Worm (Caenorhabditis elegans) whole organism, L3 larva: ENCODE measurements around the gene col-104.

Experiments
- R02D3.7 ChIP-seq: fragments of 150-350 bp; optimal IDR thresholded peaks from 2 replicates; lab custom pipeline; 2014; ENCODE audit warnings: missing biosample characterization, missing genetic modification characterization
- aly-2 ChIP-seq: fragments of 150-350 bp; optimal IDR thresholded peaks from 2 replicates; lab custom pipeline; 2014; ENCODE audit warnings: missing biosample characterization, missing genetic modification characterization
- ama-1 ChIP-seq: fragments of 150-350 bp; optimal IDR thresholded peaks from 2 replicates; lab custom pipeline; 2018
- ceh-16 ChIP-seq: sonication (generic microtip); optimal IDR thresholded peaks from 2 replicates; lab custom pipeline; 2017; ENCODE audit warnings: missing biosample characterization, missing genetic modification characterization
- ceh-82 ChIP-seq: fragments of 150-350 bp; optimal IDR thresholded peaks from 2 replicates; lab custom pipeline; 2014; ENCODE audit warnings: missing biosample characterization, missing genetic modification characterization
- ceh-9 ChIP-seq: sonication (generic microtip); optimal IDR thresholded peaks from 2 replicates; lab custom pipeline; 2018; ENCODE audit warnings: missing biosample characterization, missing genetic modification characterization
- daf-12 ChIP-seq: fragments of 150-350 bp; optimal IDR thresholded peaks from 2 replicates; lab custom pipeline; 2014; ENCODE audit warnings: missing biosample characterization, missing genetic modification reagents, missing genetic modification characterization
- egl-27 ChIP-seq: sonication (generic microtip); optimal IDR thresholded peaks from 4 replicates; lab custom pipeline; 2017; ENCODE audit warnings: missing biosample characterization, missing genetic modification reagents, missing genetic modification characterization
- egl-5 ChIP-seq: fragments of 150-350 bp; optimal IDR thresholded peaks from 2 replicates; lab custom pipeline; 2017; ENCODE audit warnings: missing biosample characterization, missing genetic modification reagents, missing genetic modification characterization, inconsistent platforms
- elt-1 ChIP-seq: fragments of 150-350 bp; optimal IDR thresholded peaks from 2 replicates; lab custom pipeline; 2014; ENCODE audit warnings: missing biosample characterization, missing genetic modification characterization
- elt-2 ChIP-seq: sonication (generic microtip); optimal IDR thresholded peaks from 2 replicates; lab custom pipeline; 2016; ENCODE audit warnings: missing genetic modification reagents, mild to moderate bottlenecking, missing genetic modification characterization, missing compliant biosample characterization
- eor-1 ChIP-seq, 2 experiments: fragments of 150-350 bp; optimal IDR thresholded peaks; 2 replicates each; lab custom pipeline; 2014 to 2018; ENCODE audit warnings: missing biosample characterization in 2 of 2, missing genetic modification characterization in 2 of 2
- hmg-11 ChIP-seq: sonication (generic microtip); optimal IDR thresholded peaks from 2 replicates; lab custom pipeline; 2016; ENCODE audit warnings: missing genetic modification characterization, missing compliant biosample characterization
- jun-1 ChIP-seq: fragments of 150-350 bp; optimal IDR thresholded peaks from 2 replicates; lab custom pipeline; 2014; ENCODE audit warnings: missing biosample characterization, missing genetic modification reagents, missing genetic modification characterization
- lin-15B ChIP-seq: fragments of 150-350 bp; optimal IDR thresholded peaks from 2 replicates; lab custom pipeline; 2014; ENCODE audit warnings: missing biosample characterization, missing genetic modification characterization
- lin-39 ChIP-seq: fragments of 150-350 bp; optimal IDR thresholded peaks from 2 replicates; lab custom pipeline; 2018; ENCODE audit warnings: missing biosample characterization, missing genetic modification reagents, missing genetic modification characterization
- lsy-12 ChIP-seq: sonication (generic microtip); optimal IDR thresholded peaks from 2 replicates; lab custom pipeline; 2016; ENCODE audit warnings: mild to moderate bottlenecking, missing genetic modification characterization, missing compliant biosample characterization
- mml-1 ChIP-seq: fragments of 150-350 bp; sonication (generic microtip); optimal IDR thresholded peaks from 3 replicates; lab custom pipeline; 2014; ENCODE audit warnings: missing biosample characterization, missing genetic modification characterization
- nfya-1 ChIP-seq: sonication (generic microtip); optimal IDR thresholded peaks from 2 replicates; lab custom pipeline; 2017; ENCODE audit warnings: missing genetic modification characterization, mild to moderate bottlenecking, missing compliant biosample characterization, antibody characterized with exemption, moderate library complexity; ENCODE audit not compliant: insufficient read depth
- nhr-11 ChIP-seq: fragments of 150-350 bp; optimal IDR thresholded peaks from 2 replicates; lab custom pipeline; 2014; ENCODE audit warnings: missing biosample characterization, missing genetic modification characterization
- nhr-12 ChIP-seq: fragments of 150-350 bp; optimal IDR thresholded peaks from 2 replicates; lab custom pipeline; 2014; ENCODE audit warnings: missing biosample characterization, missing genetic modification characterization
- nhr-23 ChIP-seq: fragments of 150-350 bp; optimal IDR thresholded peaks from 2 replicates; lab custom pipeline; 2014; ENCODE audit warnings: missing biosample characterization, missing genetic modification reagents, missing genetic modification characterization
- nhr-237 ChIP-seq: fragments of 150-350 bp; optimal IDR thresholded peaks from 2 replicates; lab custom pipeline; 2014; ENCODE audit warnings: missing biosample characterization, missing genetic modification characterization
- nhr-25 ChIP-seq: sonication (generic microtip); optimal IDR thresholded peaks from 2 replicates; lab custom pipeline; 2017; ENCODE audit warnings: missing biosample characterization, missing genetic modification characterization
- nhr-28 ChIP-seq: fragments of 150-350 bp; optimal IDR thresholded peaks from 2 replicates; lab custom pipeline; 2014; ENCODE audit warnings: missing biosample characterization, missing genetic modification characterization
- nhr-67 ChIP-seq: fragments of 150-350 bp; optimal IDR thresholded peaks from 2 replicates; lab custom pipeline; 2014; ENCODE audit warnings: missing biosample characterization, missing genetic modification characterization
- nhr-77 ChIP-seq: fragments of 150-350 bp; optimal IDR thresholded peaks from 2 replicates; lab custom pipeline; 2014; ENCODE audit warnings: missing biosample characterization, missing genetic modification characterization
- pha-4 ChIP-seq: fragments of 150-350 bp; optimal IDR thresholded peaks from 2 replicates; lab custom pipeline; 2014; ENCODE audit warnings: missing biosample characterization, missing genetic modification reagents, missing genetic modification characterization
- pqm-1 ChIP-seq: fragments of 150-350 bp; optimal IDR thresholded peaks from 2 replicates; lab custom pipeline; 2017; ENCODE audit warnings: missing biosample characterization, missing genetic modification characterization, inconsistent platforms
- snpc-4 ChIP-seq: fragments of 150-350 bp; optimal IDR thresholded peaks from 2 replicates; lab custom pipeline; 2014; ENCODE audit warnings: missing biosample characterization, missing genetic modification characterization
- unc-39 ChIP-seq: sonication (generic microtip); optimal IDR thresholded peaks from 4 replicates; lab custom pipeline; 2017; ENCODE audit warnings: missing biosample characterization, missing genetic modification characterization
- unc-62 ChIP-seq: fragments of 150-350 bp; sonication (generic microtip); optimal IDR thresholded peaks from 4 replicates; lab custom pipeline; 2014; ENCODE audit warnings: missing biosample characterization, missing genetic modification reagents, missing genetic modification characterization
- zag-1 ChIP-seq: fragments of 150-350 bp; optimal IDR thresholded peaks from 2 replicates; lab custom pipeline; 2014; ENCODE audit warnings: missing biosample characterization, missing genetic modification characterization
- ztf-11 ChIP-seq: fragments of 150-350 bp; optimal IDR thresholded peaks from 2 replicates; lab custom pipeline; 2014; ENCODE audit warnings: missing biosample characterization, missing genetic modification characterization
- ztf-4 ChIP-seq: fragments of 150-350 bp; optimal IDR thresholded peaks from 2 replicates; lab custom pipeline; 2014; ENCODE audit warnings: missing biosample characterization, missing genetic modification characterization

The col-104 gene

DNA sequence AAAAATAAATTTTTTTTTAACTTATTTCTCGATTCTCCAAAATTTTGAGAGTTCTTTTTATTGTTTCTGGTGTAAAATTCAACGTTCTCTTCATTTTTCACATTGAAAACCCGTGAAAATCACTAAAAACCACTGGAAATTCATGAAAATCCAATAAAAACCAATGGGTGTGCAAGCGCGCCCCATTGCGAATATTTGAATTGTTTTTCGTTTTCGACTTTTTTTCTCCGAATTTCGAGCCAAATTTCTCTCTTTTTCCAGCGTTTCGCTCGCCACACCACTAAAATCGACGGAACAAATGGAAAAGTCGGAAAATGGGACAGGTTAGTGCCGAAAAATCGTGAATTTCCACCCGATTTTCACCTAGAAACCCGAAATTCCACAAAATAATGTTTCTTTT is 44.8 kb downstream of the col-104 start:
- TF ChIP-seq lin-15B (tag; lab: Kevin White, UChicago): peak; percentile 66
- no peak for TF ChIP-seq nhr-28 (tag; lab: Kevin White, UChicago)
- TF ChIP-seq pha-4 (tag; lab: Kevin White, UChicago): peak; percentile 35

DNA sequence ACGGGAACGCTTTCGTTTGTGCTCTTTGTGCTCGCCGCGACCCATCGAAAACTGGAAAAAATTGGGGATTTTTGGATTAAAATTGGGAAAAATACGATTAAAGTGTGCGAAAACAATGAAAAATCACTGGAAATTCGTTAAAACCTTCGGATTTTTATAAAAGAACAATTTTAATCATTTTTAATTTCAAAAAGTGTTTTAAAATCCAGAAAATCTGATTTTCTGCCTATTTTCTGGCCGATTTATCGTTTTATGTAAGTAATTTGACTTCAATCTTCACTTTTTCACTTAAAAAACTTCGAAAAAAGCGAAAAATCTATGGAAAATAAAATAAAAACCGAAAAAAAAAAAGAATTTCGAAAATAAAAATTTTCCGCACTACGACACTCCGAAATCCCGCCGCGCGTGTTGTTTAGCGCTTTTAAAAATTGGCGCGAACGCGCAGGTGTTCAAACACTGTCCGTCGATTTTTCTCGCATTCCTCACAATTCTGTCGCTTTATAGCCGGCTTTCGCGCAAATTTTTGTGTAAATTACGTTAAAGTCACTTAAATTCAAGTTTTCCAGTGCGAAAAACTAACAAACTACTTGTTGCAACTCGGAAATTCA is 45.4 kb downstream of the col-104 start, which contains the start of the genes ddx-46 and F53H1.4:
Gene ddx-46 (minus strand): TSS at position 51 of the 608 bp plus-strand sequence.
Gene F53H1.4 (plus strand): TSS at position 567 of the 608 bp plus-strand sequence.
- TF ChIP-seq ceh-16 (tag; lab: Kevin White, UChicago) (no peak), ceh-82 (no peak), ztf-11 (tag; lab: Kevin White, UChicago) (no peak), elt-2 (tag; lab: Kevin White, UChicago) (no peak), ztf-4 (no peak), R02D3.7 (tag; lab: Kevin White, UChicago) (no peak), unc-62 (GFP tag; lab: Kevin White, UChicago) (no peak), nhr-67 (tag; lab: Kevin White, UChicago) (no peak), jun-1 (tag; lab: Kevin White, UChicago) (no peak), hmg-11 (tag; lab: Kevin White, UChicago) (peak; percentile 43), egl-27 (tag; lab: Kevin White, UChicago) (no peak), nhr-25 (no peak), ceh-9 (tag; lab: Kevin White, UChicago) (no peak), eor-1 (tag; optimal IDR thresholded peaks at IDR 0.05; lab: Kevin White, UChicago) (no peak), nhr-12 (tag; lab: Kevin White, UChicago) (no peak), nhr-237 (tag; lab: Kevin White, UChicago) (no peak), snpc-4 (tag; lab: Kevin White, UChicago) (no peak), zag-1 (tag; lab: Kevin White, UChicago) (no peak), mml-1 (tag; lab: Kevin White, UChicago) (no peak), aly-2 (no peak), nhr-77 (tag; lab: Kevin White, UChicago) (no peak), elt-1 (tag; lab: Kevin White, UChicago) (no peak), nhr-23 (tag; lab: Kevin White, UChicago) (peak; percentile 7), unc-39 (tag; lab: Kevin White, UChicago) (no peak), pqm-1 (tag; lab: Kevin White, UChicago) (no peak), lsy-12 (tag; lab: Kevin White, UChicago) (no peak), lin-15B (tag; lab: Kevin White, UChicago) (peak; percentile 86), lin-39 (peak; percentile 40), nhr-11 (tag; lab: Kevin White, UChicago) (no peak), ama-1 (lab: Kevin White, UChicago) (no peak), daf-12 (tag; lab: Kevin White, UChicago) (no peak), nfya-1 (peak; percentile 55), egl-5 (tag; lab: Kevin White, UChicago) (no peak), pha-4 (tag; lab: Kevin White, UChicago) (peak; percentile 8), nhr-28 (tag; lab: Kevin White, UChicago) (no peak)
